Worm (Caenorhabditis elegans) whole organism, early embryonic: Measurements from ENCODE around the gene R07C12.3.

Experiments
- ama-1 ChIP-seq: fragments of 150-350 bp; optimal IDR thresholded peaks from 2 replicates; lab custom pipeline; 2014
- ceh-36 ChIP-seq: sonication (generic microtip); optimal IDR thresholded peaks from 2 replicates; lab custom pipeline; 2016; ENCODE audit warnings: missing genetic modification characterization, inconsistent platforms, missing compliant biosample characterization
- flt-1 ChIP-seq: fragments of 200-800 bp; sonication (Bioruptor generic); IDR thresholded peaks from 2 replicates; pipeline ENCODE4 v1.3.6; 2022; ENCODE audit warnings: missing genetic modification characterization, missing compliant biosample characterization
- scrt-1 ChIP-seq: fragments of 200-800 bp; sonication (Bioruptor generic); IDR thresholded peaks from 2 replicates; pipeline ENCODE4 v1.3.6; 2022; ENCODE audit warnings: missing genetic modification characterization, missing compliant biosample characterization
- sea-1 ChIP-seq: fragments of 200-800 bp; sonication (Bioruptor generic); conservative IDR thresholded peaks from 2 replicates; pipeline ENCODE4 v1.3.6; 2022; ENCODE audit warnings: missing genetic modification characterization, missing compliant biosample characterization
- tbx-11 ChIP-seq: fragments of 200-800 bp; sonication (Bioruptor generic); IDR thresholded peaks from 2 replicates; pipeline ENCODE4 v1.3.6; 2022; ENCODE audit warnings: missing genetic modification characterization, missing compliant biosample characterization
- tra-4 ChIP-seq: sonication (generic microtip); optimal IDR thresholded peaks from 2 replicates; lab custom pipeline; 2017; ENCODE audit warnings: missing genetic modification characterization, missing compliant biosample characterization

- TF ChIP-seq ama-1 (no peak), scrt-1 (GFP tag; lab: Robert Waterston, UW) (no peak), tbx-11 (GFP tag; lab: Robert Waterston, UW) (no peak), sea-1 (GFP tag; lab: Robert Waterston, UW) (no peak), flt-1 (GFP tag; lab: Robert Waterston, UW) (no peak), tra-4 (tag; lab: Kevin White, UChicago) (no peak), ceh-36 (tag; lab: Kevin White, UChicago) (no peak)
These were observed 7.4 kb upstream of the R07C12.3 start, which contains the start of gene F49F1.9 for ce11 chrIV:4137472-4137871.
